Fruit fly (Drosophila melanogaster) whole organism, prepupa: ENCODE results near the gene CG6059.

ENCODE experiments used
- Blimp-1 ChIP-seq: fragments of 200-800 bp; sonication (Bioruptor generic); optimal IDR thresholded peaks from 3 replicates; lab custom pipeline; 2017; ENCODE audit warnings: missing biosample characterization, missing genetic modification characterization, mild to moderate bottlenecking, moderate library complexity, missing genetic modification reagents
- CG10631 ChIP-seq: fragments of 200-800 bp; sonication (Bioruptor generic); optimal IDR thresholded peaks from 2 replicates; lab custom pipeline; 2016; ENCODE audit warnings: missing biosample characterization, missing genetic modification characterization
- CG10669 ChIP-seq: fragments of 200-800 bp; sonication (Bioruptor generic); optimal IDR thresholded peaks from 3 replicates; lab custom pipeline; 2018; ENCODE audit warnings: missing biosample characterization, mild to moderate bottlenecking, missing genetic modification characterization, moderate library complexity
- CG11902 ChIP-seq: fragments of 200-800 bp; sonication (Bioruptor generic); optimal IDR thresholded peaks from 3 replicates; lab custom pipeline; 2016; ENCODE audit warnings: missing biosample characterization, missing genetic modification characterization
- CG15336 ChIP-seq: fragments of 200-800 bp; sonication (Bioruptor generic); IDR thresholded peaks from 2 replicates; pipeline ENCODE4 v1.3.6; 2022; ENCODE audit warnings: missing biosample characterization, missing genetic modification characterization
- CG16779 ChIP-seq: fragments of 200-800 bp; sonication (Bioruptor generic); optimal IDR thresholded peaks from 3 replicates; lab custom pipeline; 2017; ENCODE audit warnings: missing biosample characterization, mild to moderate bottlenecking, missing genetic modification characterization
- CG3032 ChIP-seq: fragments of 200-800 bp; optimal IDR thresholded peaks from 2 replicates; lab custom pipeline; 2019; ENCODE audit warnings: missing biosample characterization, mild to moderate bottlenecking, missing genetic modification characterization, moderate library complexity
- CG31627 ChIP-seq: fragments of 200-800 bp; sonication (Bioruptor generic); optimal IDR thresholded peaks from 3 replicates; lab custom pipeline; 2016; ENCODE audit warnings: missing biosample characterization, missing genetic modification characterization
- CG32006 ChIP-seq: fragments of 200-800 bp; sonication (Bioruptor generic); optimal IDR thresholded peaks from 3 replicates; lab custom pipeline; 2017; ENCODE audit warnings: missing biosample characterization, mild to moderate bottlenecking, missing genetic modification characterization
- CG34406 ChIP-seq: fragments of 200-800 bp; sonication (Bioruptor generic); optimal IDR thresholded peaks from 3 replicates; lab custom pipeline; 2016; ENCODE audit warnings: missing biosample characterization, missing genetic modification characterization
- CG3919 ChIP-seq: fragments of 200-800 bp; sonication (Bioruptor generic); optimal IDR thresholded peaks from 3 replicates; lab custom pipeline; 2016; ENCODE audit warnings: missing biosample characterization, missing genetic modification characterization
- CG4318 ChIP-seq: fragments of 200-800 bp; sonication (Bioruptor generic); optimal IDR thresholded peaks from 3 replicates; lab custom pipeline; 2017; ENCODE audit warnings: missing biosample characterization, mild to moderate bottlenecking, missing genetic modification characterization
- CG6163 ChIP-seq: fragments of 200-800 bp; sonication (Bioruptor generic); IDR thresholded peaks from 3 replicates; pipeline ENCODE4 v1.3.6; 2022; ENCODE audit warnings: missing biosample characterization, missing genetic modification characterization
- CG6276 ChIP-seq: fragments of 200-800 bp; sonication (Bioruptor generic); optimal IDR thresholded peaks from 2 replicates; lab custom pipeline; 2017; ENCODE audit warnings: missing biosample characterization, mild to moderate bottlenecking, missing genetic modification characterization
- CG6792 ChIP-seq: fragments of 200-800 bp; sonication (Bioruptor generic); optimal IDR thresholded peaks from 3 replicates; lab custom pipeline; 2016; ENCODE audit warnings: missing biosample characterization, missing genetic modification characterization
- CG7368 ChIP-seq: fragments of 200-800 bp; sonication (Bioruptor generic); optimal IDR thresholded peaks from 3 replicates; lab custom pipeline; 2016; ENCODE audit warnings: missing biosample characterization, missing genetic modification characterization
- CG8119 ChIP-seq: fragments of 200-800 bp; sonication (Bioruptor generic); IDR thresholded peaks from 3 replicates; pipeline ENCODE4 v1.3.6; 2022; ENCODE audit warnings: missing biosample characterization, missing genetic modification characterization
- CG8319 ChIP-seq: fragments of 200-800 bp; sonication (Bioruptor generic); optimal IDR thresholded peaks from 3 replicates; lab custom pipeline; 2016; ENCODE audit warnings: missing biosample characterization, missing genetic modification characterization
- CG8632 ChIP-seq: fragments of 200-800 bp; sonication (Bioruptor generic); optimal IDR thresholded peaks from 3 replicates; lab custom pipeline; 2016; ENCODE audit warnings: missing biosample characterization, missing genetic modification characterization
- Eip75B ChIP-seq: fragments of 200-800 bp; sonication (Bioruptor generic); optimal IDR thresholded peaks from 3 replicates; lab custom pipeline; 2016; ENCODE audit warnings: missing biosample characterization, missing genetic modification characterization
- Eip93F ChIP-seq: fragments of 200-800 bp; sonication (Bioruptor generic); optimal IDR thresholded peaks from 2 replicates; lab custom pipeline; 2016; ENCODE audit warnings: missing biosample characterization, mild to moderate bottlenecking, missing genetic modification characterization
- Ets21C ChIP-seq: fragments of 200-800 bp; sonication (Bioruptor generic); optimal IDR thresholded peaks from 3 replicates; lab custom pipeline; 2016; ENCODE audit warnings: missing biosample characterization, missing genetic modification characterization
- Gug ChIP-seq: fragments of 200-800 bp; sonication (Bioruptor generic); IDR thresholded peaks from 2 replicates; pipeline ENCODE4 v1.3.6; 2022; ENCODE audit warnings: missing biosample characterization, missing genetic modification characterization
- Hr38 ChIP-seq: sonication (Bioruptor generic); optimal IDR thresholded peaks from 2 replicates; lab custom pipeline; 2016; ENCODE audit warnings: missing biosample characterization, missing genetic modification characterization
- Hr39 ChIP-seq: fragments of 200-800 bp; sonication (Bioruptor generic); optimal IDR thresholded peaks from 2 replicates; lab custom pipeline; 2016; ENCODE audit warnings: missing biosample characterization, missing genetic modification characterization
- Lpt ChIP-seq: fragments of 200-800 bp; sonication (Bioruptor generic); optimal IDR thresholded peaks from 3 replicates; lab custom pipeline; 2016; ENCODE audit warnings: missing biosample characterization, missing genetic modification characterization
- Met ChIP-seq: fragments of 200-800 bp; sonication (Bioruptor generic); optimal IDR thresholded peaks from 3 replicates; lab custom pipeline; 2016; ENCODE audit warnings: missing biosample characterization, missing genetic modification characterization
- OdsH ChIP-seq: fragments of 200-800 bp; sonication (Bioruptor generic); optimal IDR thresholded peaks from 3 replicates; lab custom pipeline; 2016; ENCODE audit warnings: missing biosample characterization, missing genetic modification characterization
- Smox ChIP-seq: fragments of 200-800 bp; sonication (Bioruptor generic); optimal IDR thresholded peaks from 3 replicates; lab custom pipeline; 2016; ENCODE audit warnings: missing biosample characterization, missing genetic modification characterization
- Sox102F ChIP-seq: fragments of 200-800 bp; sonication (Bioruptor generic); optimal IDR thresholded peaks from 2 replicates; lab custom pipeline; 2016; ENCODE audit warnings: missing biosample characterization, mild to moderate bottlenecking, missing genetic modification characterization
- Sox14 ChIP-seq: fragments of 200-800 bp; sonication (Bioruptor generic); optimal IDR thresholded peaks from 3 replicates; lab custom pipeline; 2016; ENCODE audit warnings: missing biosample characterization, missing genetic modification characterization
- Sox15 ChIP-seq: fragments of 200-800 bp; sonication (Bioruptor generic); optimal IDR thresholded peaks from 3 replicates; lab custom pipeline; 2016; ENCODE audit warnings: missing biosample characterization, missing genetic modification characterization
- achi ChIP-seq: fragments of 200-800 bp; sonication (Bioruptor generic); optimal IDR thresholded peaks from 3 replicates; lab custom pipeline; 2016; ENCODE audit warnings: missing biosample characterization, missing genetic modification characterization
- acj6 ChIP-seq: fragments of 200-800 bp; sonication (Bioruptor generic); optimal IDR thresholded peaks from 3 replicates; lab custom pipeline; 2016; ENCODE audit warnings: missing biosample characterization, missing genetic modification characterization
- cyc ChIP-seq: fragments of 200-800 bp; sonication (Bioruptor generic); optimal IDR thresholded peaks from 3 replicates; lab custom pipeline; 2016; ENCODE audit warnings: missing biosample characterization, missing genetic modification characterization
- dac ChIP-seq: fragments of 200-800 bp; sonication (Bioruptor generic); optimal IDR thresholded peaks from 2 replicates; lab custom pipeline; 2017; ENCODE audit warnings: missing biosample characterization, mild to moderate bottlenecking, missing genetic modification characterization
- dsx ChIP-seq: fragments of 200-800 bp; optimal IDR thresholded peaks from 3 replicates; lab custom pipeline; 2019; ENCODE audit warnings: missing biosample characterization, mild to moderate bottlenecking, missing genetic modification characterization, moderate library complexity; ENCODE audit not compliant: poor library complexity, severe bottlenecking
- esn ChIP-seq: fragments of 200-800 bp; sonication (Bioruptor generic); optimal IDR thresholded peaks from 2 replicates; lab custom pipeline; 2016; ENCODE audit warnings: missing biosample characterization, mild to moderate bottlenecking, missing genetic modification characterization, moderate library complexity
- fkh ChIP-seq: fragments of 200-800 bp; sonication (Bioruptor generic); optimal IDR thresholded peaks from 3 replicates; lab custom pipeline; 2017; ENCODE audit warnings: missing biosample characterization, mild to moderate bottlenecking, missing genetic modification characterization, moderate library complexity
- lz ChIP-seq: fragments of 200-800 bp; sonication (Bioruptor generic); optimal IDR thresholded peaks from 3 replicates; lab custom pipeline; 2016; ENCODE audit warnings: missing biosample characterization, missing genetic modification characterization
- net ChIP-seq: fragments of 200-800 bp; sonication (Bioruptor generic); optimal IDR thresholded peaks from 3 replicates; lab custom pipeline; 2016; ENCODE audit warnings: missing biosample characterization, missing genetic modification characterization
- pdm3 ChIP-seq: fragments of 200-800 bp; sonication (Bioruptor generic); optimal IDR thresholded peaks from 3 replicates; lab custom pipeline; 2016; ENCODE audit warnings: missing biosample characterization, missing genetic modification characterization
- salr ChIP-seq, 2 experiments: fragments of 200-800 bp; sonication (Bioruptor generic); optimal IDR thresholded peaks; 3 replicates each; lab custom pipeline; 2016 to 2018; ENCODE audit warnings: missing biosample characterization in 2 of 2, missing genetic modification characterization in 2 of 2, mild to moderate bottlenecking in 1 of 2
- spab ChIP-seq: fragments of 200-800 bp; sonication (Bioruptor generic); optimal IDR thresholded peaks from 2 replicates; lab custom pipeline; 2017; ENCODE audit warnings: missing biosample characterization, mild to moderate bottlenecking, missing genetic modification characterization, missing genetic modification reagents
- ss ChIP-seq, 2 experiments: fragments of 200-800 bp; sonication (Bioruptor generic); optimal IDR thresholded peaks; 2 replicates in 1 of 2; 3 replicates in 1 of 2; lab custom pipeline; 2017 to 2018; ENCODE audit warnings: mild to moderate bottlenecking in 2 of 2, missing biosample characterization in 2 of 2, missing genetic modification characterization in 2 of 2, moderate library complexity in 1 of 2
- svp ChIP-seq: fragments of 200-800 bp; sonication (Bioruptor generic); peaks from one replicate; lab custom pipeline; 2016; ENCODE audit warnings: missing biosample characterization, missing genetic modification characterization
- vri ChIP-seq: fragments of 200-800 bp; sonication (Bioruptor generic); optimal IDR thresholded peaks from 3 replicates; lab custom pipeline; 2016; ENCODE audit warnings: missing biosample characterization, mild to moderate bottlenecking, missing genetic modification characterization

The CG6059 gene

dm6 chr3R:27154001-27154400, 29.5 kb upstream of the CG6059 start:
- TF ChIP-seq dac (GFP tag; lab: Kevin White, UChicago) (no peak), CG7368 (GFP tag; lab: Kevin White, UChicago) (no peak), pdm3 (GFP tag; lab: Kevin White, UChicago) (no peak), CG15336 (GFP tag; lab: Robert Waterston, UW) (no peak), Smox (GFP tag; lab: Kevin White, UChicago) (no peak), Ets21C (GFP tag; lab: Kevin White, UChicago) (no peak), CG3919 (GFP tag; lab: Kevin White, UChicago) (no peak), CG8319 (GFP tag; lab: Kevin White, UChicago) (no peak), svp (GFP tag; lab: Kevin White, UChicago) (no peak), CG4318 (no peak), CG3032 (tag; lab: Kevin White, UChicago) (no peak), fkh (GFP tag; lab: Kevin White, UChicago) (no peak)

dm6 chr3R:27153062-27153878, 28.8 kb upstream of the CG6059 start:
- no peak for TF ChIP-seq Sox102F
- peak; percentile 46 for TF ChIP-seq CG3032 (tag; lab: Kevin White, UChicago)
- peak; percentile 7 for TF ChIP-seq CG6276
- TF ChIP-seq CG6792 (GFP tag; lab: Kevin White, UChicago) = no peak
- no peak for TF ChIP-seq CG15336 (GFP tag; lab: Robert Waterston, UW)
- TF ChIP-seq CG8319 (GFP tag; lab: Kevin White, UChicago) = no peak
- TF ChIP-seq Smox (GFP tag; lab: Kevin White, UChicago) = no peak
- no peak for TF ChIP-seq dsx (GFP tag; lab: Kevin White, UChicago)
- peak; percentile 7 for TF ChIP-seq Eip75B
- TF ChIP-seq Sox15 (GFP tag; lab: Kevin White, UChicago) = no peak
- no peak for TF ChIP-seq Hr39
- TF ChIP-seq CG31627 (GFP tag; lab: Kevin White, UChicago) = no peak
- no peak for TF ChIP-seq Gug
- no peak for TF ChIP-seq Lpt (GFP tag; lab: Kevin White, UChicago)
- no peak for TF ChIP-seq CG16779 (tag; lab: Kevin White, UChicago)
- TF ChIP-seq salr (GFP tag; optimal IDR thresholded peaks at IDR 0.05; lab: Kevin White, UChicago) = peak in 1 of 2 experiments; percentile 63
- peak; percentile 6 for TF ChIP-seq CG8632 (GFP tag; lab: Kevin White, UChicago)
- peak; percentile 41 for TF ChIP-seq esn (GFP tag; lab: Kevin White, UChicago)
- TF ChIP-seq CG10669 = peak; percentile 24
- TF ChIP-seq fkh (GFP tag; lab: Kevin White, UChicago) = peak; percentile 50
- TF ChIP-seq Hr38 = no peak
- TF ChIP-seq svp (GFP tag; lab: Kevin White, UChicago) = peak; percentile 65
- peak; percentile 38 for TF ChIP-seq achi (GFP tag; lab: Kevin White, UChicago)
- no peak for TF ChIP-seq Ets21C (GFP tag; lab: Kevin White, UChicago)
- peak; percentile 35 for TF ChIP-seq vri (GFP tag; lab: Kevin White, UChicago)
- no peak for TF ChIP-seq Met (GFP tag; lab: Kevin White, UChicago)
- no peak for TF ChIP-seq Blimp-1 (GFP tag; lab: Kevin White, UChicago)
- peak; percentile 3 for TF ChIP-seq CG3919 (GFP tag; lab: Kevin White, UChicago)
- peak; percentile 27 for TF ChIP-seq Sox14 (GFP tag; lab: Kevin White, UChicago)
- TF ChIP-seq lz = no peak
- no peak for TF ChIP-seq ss (GFP tag; optimal IDR thresholded peaks at IDR 0.05; lab: Kevin White, UChicago)
- peak; percentile 38 for TF ChIP-seq pdm3 (GFP tag; lab: Kevin White, UChicago)
- no peak for TF ChIP-seq CG6163 (GFP tag; lab: Robert Waterston, UW)
- TF ChIP-seq CG10631 = peak; percentile 29
- peak; percentile 26 for TF ChIP-seq spab (GFP tag; lab: Kevin White, UChicago)
- peak; percentile 29 for TF ChIP-seq OdsH (GFP tag; lab: Kevin White, UChicago)
- TF ChIP-seq cyc (GFP tag; lab: Kevin White, UChicago) = peak; percentile 17
- no peak for TF ChIP-seq Eip93F (GFP tag; lab: Kevin White, UChicago)
- peak; percentile 20 for TF ChIP-seq acj6 (GFP tag; lab: Kevin White, UChicago)
- TF ChIP-seq CG8119 (GFP tag; lab: Robert Waterston, UW) = peak; percentile 38; the same call in 1 of the 3 replicates
- peak; percentile 38 for TF ChIP-seq CG34406 (GFP tag; lab: Kevin White, UChicago)
- TF ChIP-seq net (GFP tag; lab: Kevin White, UChicago) = peak; percentile 1
- TF ChIP-seq CG4318 = peak; percentile 28
- TF ChIP-seq CG11902 (GFP tag; lab: Kevin White, UChicago) = peak; percentile 0
- TF ChIP-seq CG32006 (GFP tag; lab: Kevin White, UChicago) = peak; percentile 70
